Worm (Caenorhabditis elegans) whole organism, L3 larva: ENCODE results near the gene prp-6.

Source experiments
- jun-1 ChIP-seq: fragments of 150-350 bp; optimal IDR thresholded peaks from 2 replicates; lab custom pipeline; 2014; ENCODE audit warnings: missing biosample characterization, missing genetic modification reagents, missing genetic modification characterization
- nhr-23 ChIP-seq: fragments of 150-350 bp; optimal IDR thresholded peaks from 2 replicates; lab custom pipeline; 2014; ENCODE audit warnings: missing biosample characterization, missing genetic modification reagents, missing genetic modification characterization

DNA sequence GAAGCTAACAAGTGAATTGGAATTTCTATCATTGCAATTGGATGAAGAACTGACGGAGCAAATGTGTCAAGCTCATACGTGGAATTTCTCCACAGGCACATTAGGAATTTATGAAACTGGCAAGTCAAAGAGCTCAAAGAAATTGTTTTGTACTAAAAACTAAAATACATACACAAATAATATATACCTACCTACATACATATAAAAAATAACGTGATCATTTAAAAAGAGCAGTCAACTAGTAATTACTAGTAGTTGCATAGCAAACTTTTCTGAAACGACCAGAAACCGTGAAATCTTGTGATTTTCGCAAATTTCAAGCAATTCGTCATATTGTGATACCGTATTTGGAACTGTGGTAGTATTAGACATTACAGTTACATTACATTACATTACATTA, 8.2 kb upstream of the prp-6 start, which contains the start of gene srh-133:
- TF ChIP-seq jun-1 (tag; lab: Kevin White, UChicago) (no peak), nhr-23 (no peak)
